Worm (Caenorhabditis elegans) whole organism, L1 larva: ENCODE data around the gene lam-1.

Experiments used
- C16A3.4 ChIP-seq: fragments of 150-350 bp; optimal IDR thresholded peaks from 2 replicates; lab custom pipeline; 2014; ENCODE audit warnings: missing biosample characterization, missing genetic modification characterization
- C34B4.2 ChIP-seq: sonication (generic microtip); optimal IDR thresholded peaks from 2 replicates; lab custom pipeline; 2017; ENCODE audit warnings: mild to moderate bottlenecking, missing genetic modification characterization, missing compliant biosample characterization
- Y116A8C.19 ChIP-seq: sonication (generic microtip); optimal IDR thresholded peaks from 2 replicates; lab custom pipeline; 2016; ENCODE audit warnings: missing compliant biosample characterization, missing genetic modification characterization, borderline replicate concordance
- aha-1 ChIP-seq: fragments of 150-350 bp; optimal IDR thresholded peaks from 2 replicates; lab custom pipeline; 2014; ENCODE audit warnings: missing biosample characterization, missing genetic modification characterization
- blmp-1 ChIP-seq: fragments of 150-350 bp; optimal IDR thresholded peaks from 2 replicates; lab custom pipeline; 2014; ENCODE audit warnings: missing biosample characterization, missing genetic modification characterization
- ceh-82 ChIP-seq, 3 experiments: fragments of 150-350 bp in 1 of 3; sonication (generic microtip) in 2 of 3; optimal IDR thresholded peaks; 2 replicates each; lab custom pipeline; 2014 to 2017; ENCODE audit warnings: missing biosample characterization in 3 of 3, missing genetic modification characterization in 3 of 3
- ceh-90 ChIP-seq: sonication (generic microtip); optimal IDR thresholded peaks from 2 replicates; lab custom pipeline; 2016; ENCODE audit warnings: missing genetic modification characterization, missing compliant biosample characterization
- ces-1 ChIP-seq: fragments of 150-350 bp; optimal IDR thresholded peaks from 2 replicates; lab custom pipeline; 2014; ENCODE audit warnings: missing biosample characterization, missing genetic modification reagents, missing genetic modification characterization
- dpl-1 ChIP-seq, 3 experiments: fragments of 150-350 bp in 2 of 3; sonication (generic microtip) in 1 of 3; optimal IDR thresholded peaks; 2 replicates each; lab custom pipeline; 2014 to 2017; ENCODE audit warnings: missing biosample characterization in 3 of 3, missing genetic modification characterization in 3 of 3, missing genetic modification reagents in 3 of 3
- dsc-1 ChIP-seq: sonication (generic microtip); optimal IDR thresholded peaks from 2 replicates; lab custom pipeline; 2016; ENCODE audit warnings: mild to moderate bottlenecking, missing genetic modification characterization, missing compliant biosample characterization
- efl-3 ChIP-seq: fragments of 200-800 bp; sonication (Bioruptor generic); optimal IDR thresholded peaks from 2 replicates; lab custom pipeline; 2018; ENCODE audit warnings: mild to moderate bottlenecking, missing genetic modification characterization, missing compliant biosample characterization
- elt-3 ChIP-seq, 6 experiments: fragments of 150-350 bp in 1 of 6; sonication (generic microtip); optimal IDR thresholded peaks; 2 replicates each; lab custom pipeline; 2017 to 2018; ENCODE audit warnings: missing biosample characterization in 6 of 6, missing genetic modification characterization in 6 of 6, inconsistent platforms in 1 of 6
- fkh-10 ChIP-seq: sonication (generic microtip); optimal IDR thresholded peaks from 2 replicates; lab custom pipeline; 2017; ENCODE audit warnings: missing biosample characterization, missing genetic modification reagents, missing genetic modification characterization
- fkh-4 ChIP-seq: sonication (generic microtip); optimal IDR thresholded peaks from 2 replicates; lab custom pipeline; 2016; ENCODE audit warnings: missing compliant biosample characterization, missing genetic modification characterization, borderline replicate concordance
- fos-1 ChIP-seq: fragments of 150-350 bp; optimal IDR thresholded peaks from 2 replicates; lab custom pipeline; 2014; ENCODE audit warnings: missing biosample characterization, missing genetic modification characterization
- grh-1 ChIP-seq: fragments of 200-800 bp; sonication (Bioruptor generic); IDR thresholded peaks from 2 replicates; pipeline ENCODE4 v1.3.6; 2022; ENCODE audit warnings: missing genetic modification reagents, missing genetic modification characterization, missing compliant biosample characterization
- hlh-17 ChIP-seq: fragments of 200-800 bp; sonication (Bioruptor generic); optimal IDR thresholded peaks from 2 replicates; lab custom pipeline; 2018; ENCODE audit warnings: missing genetic modification characterization, mild to moderate bottlenecking, missing compliant biosample characterization, moderate library complexity, borderline replicate concordance
- hlh-4 ChIP-seq: sonication (generic microtip); optimal IDR thresholded peaks from 2 replicates; lab custom pipeline; 2016; ENCODE audit warnings: mild to moderate bottlenecking, missing genetic modification characterization, missing compliant biosample characterization
- irx-1 ChIP-seq: sonication (generic microtip); optimal IDR thresholded peaks from 2 replicates; lab custom pipeline; 2016; ENCODE audit warnings: missing genetic modification characterization, missing compliant biosample characterization
- jun-1 ChIP-seq: fragments of 150-350 bp; optimal IDR thresholded peaks from 2 replicates; lab custom pipeline; 2014; ENCODE audit warnings: missing biosample characterization, missing genetic modification reagents, missing genetic modification characterization
- lin-13 ChIP-seq: fragments of 150-350 bp; optimal IDR thresholded peaks from 2 replicates; lab custom pipeline; 2014; ENCODE audit warnings: missing biosample characterization, missing genetic modification reagents, missing genetic modification characterization
- lin-15B ChIP-seq: fragments of 150-350 bp; sonication (generic microtip); optimal IDR thresholded peaks from 3 replicates; lab custom pipeline; 2014; ENCODE audit warnings: missing biosample characterization, missing genetic modification characterization
- lin-35 ChIP-seq, 2 experiments: fragments of 150-350 bp; optimal IDR thresholded peaks; 2 replicates each; lab custom pipeline; 2014; ENCODE audit warnings: missing biosample characterization in 2 of 2, missing genetic modification characterization in 2 of 2, missing genetic modification reagents in 2 of 2
- lin-39 ChIP-seq: fragments of 150-350 bp; optimal IDR thresholded peaks from 2 replicates; lab custom pipeline; 2014; ENCODE audit warnings: missing biosample characterization, missing genetic modification reagents, missing genetic modification characterization
- lir-3 ChIP-seq: sonication (generic microtip); optimal IDR thresholded peaks from 2 replicates; lab custom pipeline; 2016; ENCODE audit warnings: mild to moderate bottlenecking, missing genetic modification characterization, moderate library complexity, missing compliant biosample characterization; ENCODE audit not compliant: poor library complexity
- lsy-2 ChIP-seq, 2 experiments: fragments of 150-350 bp; optimal IDR thresholded peaks; 2 replicates each; lab custom pipeline; 2014; ENCODE audit warnings: missing biosample characterization in 2 of 2, missing genetic modification characterization in 2 of 2
- mab-9 ChIP-seq: fragments of 200-800 bp; sonication (Bioruptor generic); IDR thresholded peaks from 2 replicates; pipeline ENCODE4 v1.3.6; 2022; ENCODE audit warnings: missing genetic modification reagents, missing genetic modification characterization, missing compliant biosample characterization
- mdl-1 ChIP-seq, 2 experiments: fragments of 150-350 bp; optimal IDR thresholded peaks; 2 replicates each; lab custom pipeline; 2014 to 2017; ENCODE audit warnings: missing biosample characterization in 2 of 2, missing genetic modification characterization in 2 of 2, inconsistent platforms in 1 of 2
- mef-2 ChIP-seq: fragments of 150-350 bp; optimal IDR thresholded peaks from 2 replicates; lab custom pipeline; 2014; ENCODE audit warnings: missing biosample characterization, missing genetic modification characterization
- mep-1 ChIP-seq: fragments of 150-350 bp; optimal IDR thresholded peaks from 2 replicates; lab custom pipeline; 2014; ENCODE audit warnings: missing biosample characterization, missing genetic modification characterization
- nhr-19 ChIP-seq: fragments of 200-800 bp; sonication (Bioruptor generic); conservative IDR thresholded peaks from 2 replicates; pipeline ENCODE4 v1.3.6; 2022; ENCODE audit warnings: missing genetic modification characterization, missing compliant biosample characterization
- nhr-20 ChIP-seq: sonication (generic microtip); optimal IDR thresholded peaks from 2 replicates; lab custom pipeline; 2016; ENCODE audit warnings: mild to moderate bottlenecking, missing genetic modification characterization, missing compliant biosample characterization
- nhr-237 ChIP-seq: fragments of 150-350 bp; optimal IDR thresholded peaks from 2 replicates; lab custom pipeline; 2014; ENCODE audit warnings: missing biosample characterization, missing genetic modification characterization
- nhr-47 ChIP-seq: sonication (generic microtip); optimal IDR thresholded peaks from 2 replicates; lab custom pipeline; 2016; ENCODE audit warnings: mild to moderate bottlenecking, missing genetic modification characterization, moderate library complexity, missing compliant biosample characterization
- nhr-71 ChIP-seq: sonication (generic microtip); optimal IDR thresholded peaks from 2 replicates; lab custom pipeline; 2016; ENCODE audit warnings: mild to moderate bottlenecking, missing genetic modification characterization, moderate library complexity, missing compliant biosample characterization
- nhr-76 ChIP-seq: sonication (generic microtip); optimal IDR thresholded peaks from 2 replicates; lab custom pipeline; 2017; ENCODE audit warnings: missing biosample characterization, missing genetic modification characterization
- nhr-77 ChIP-seq: fragments of 150-350 bp; optimal IDR thresholded peaks from 2 replicates; lab custom pipeline; 2014; ENCODE audit warnings: missing biosample characterization, missing genetic modification characterization
- nhr-84 ChIP-seq: sonication (generic microtip); optimal IDR thresholded peaks from 2 replicates; lab custom pipeline; 2017; ENCODE audit warnings: missing biosample characterization, missing genetic modification characterization
- nhr-85 ChIP-seq: sonication (generic microtip); peaks from one replicate; lab custom pipeline; 2016; ENCODE audit warnings: missing genetic modification characterization, inconsistent platforms, missing compliant biosample characterization
- nhr-90 ChIP-seq: sonication (generic microtip); optimal IDR thresholded peaks from 2 replicates; lab custom pipeline; 2016; ENCODE audit warnings: mild to moderate bottlenecking, missing genetic modification characterization, missing compliant biosample characterization; ENCODE audit not compliant: poor library complexity
- pqm-1 ChIP-seq: sonication (generic microtip); optimal IDR thresholded peaks from 3 replicates; lab custom pipeline; 2017; ENCODE audit warnings: missing biosample characterization, missing genetic modification characterization
- rnt-1 ChIP-seq: sonication (generic microtip); optimal IDR thresholded peaks from 2 replicates; lab custom pipeline; 2016; ENCODE audit warnings: mild to moderate bottlenecking, missing genetic modification characterization, moderate library complexity, missing compliant biosample characterization
- skn-1 ChIP-seq: fragments of 150-350 bp; optimal IDR thresholded peaks from 2 replicates; lab custom pipeline; 2014; ENCODE audit warnings: missing biosample characterization, missing genetic modification characterization
- sptf-1 ChIP-seq: fragments of 150-350 bp; optimal IDR thresholded peaks from 2 replicates; lab custom pipeline; 2014; ENCODE audit warnings: missing biosample characterization, missing genetic modification characterization
- tbx-2 ChIP-seq: sonication (generic microtip); optimal IDR thresholded peaks from 2 replicates; lab custom pipeline; 2016; ENCODE audit warnings: missing genetic modification characterization, missing compliant biosample characterization
- tlp-1 ChIP-seq: fragments of 150-350 bp; optimal IDR thresholded peaks from 2 replicates; lab custom pipeline; 2014; ENCODE audit warnings: missing biosample characterization, missing genetic modification characterization
- unc-130 ChIP-seq: fragments of 150-350 bp; optimal IDR thresholded peaks from 2 replicates; lab custom pipeline; 2017; ENCODE audit warnings: missing biosample characterization, missing genetic modification characterization, inconsistent platforms
- unc-30 ChIP-seq: sonication (generic microtip); optimal IDR thresholded peaks from 2 replicates; lab custom pipeline; 2017; ENCODE audit warnings: missing biosample characterization, missing genetic modification characterization
- unc-62 ChIP-seq: fragments of 150-350 bp; optimal IDR thresholded peaks from 2 replicates; lab custom pipeline; 2014; ENCODE audit warnings: missing biosample characterization, missing genetic modification reagents, missing genetic modification characterization
- unc-86 ChIP-seq: sonication (generic microtip); optimal IDR thresholded peaks from 2 replicates; lab custom pipeline; 2016; ENCODE audit warnings: missing genetic modification characterization, missing compliant biosample characterization
- xbp-1 ChIP-seq: sonication (generic microtip); optimal IDR thresholded peaks from 2 replicates; lab custom pipeline; 2016; ENCODE audit warnings: missing genetic modification characterization, missing compliant biosample characterization
- zag-1 ChIP-seq: fragments of 150-350 bp; optimal IDR thresholded peaks from 2 replicates; lab custom pipeline; 2014; ENCODE audit warnings: missing biosample characterization, missing genetic modification characterization
- ztf-11 ChIP-seq, 2 experiments: sonication (generic microtip); optimal IDR thresholded peaks; 2 replicates each; lab custom pipeline; 2016 to 2017; ENCODE audit warnings: missing genetic modification characterization in 2 of 2, missing biosample characterization in 1 of 2, missing compliant biosample characterization in 1 of 2
- ztf-4 ChIP-seq: fragments of 150-350 bp; optimal IDR thresholded peaks from 2 replicates; lab custom pipeline; 2014; ENCODE audit warnings: missing biosample characterization, missing genetic modification characterization

Gene lam-1

DNA sequence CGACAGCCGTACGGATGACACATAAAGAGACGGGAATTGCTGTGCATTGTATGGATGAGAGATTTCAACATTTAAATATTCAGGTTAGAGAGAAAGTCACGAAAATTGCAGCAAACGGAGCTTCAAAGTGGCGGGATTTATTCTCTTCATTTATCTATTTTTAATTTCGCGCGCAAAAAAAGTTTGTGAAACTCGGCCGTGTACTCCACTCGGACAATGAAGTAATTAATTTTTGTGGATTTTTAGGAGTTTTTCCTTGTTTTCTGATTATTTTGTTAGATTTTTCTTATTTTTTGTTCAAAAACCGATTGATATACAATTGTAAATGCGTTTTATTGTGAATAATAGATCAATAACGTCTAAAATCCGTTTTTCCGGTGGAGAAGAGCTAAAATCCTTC is 14.9 kb downstream of the lam-1 start:
- peak; percentile 47 for TF ChIP-seq nhr-47 (tag; lab: Kevin White, UChicago)
- no peak for TF ChIP-seq ces-1 (GFP tag; lab: Kevin White, UChicago)
- TF ChIP-seq dpl-1 (GFP tag; optimal IDR thresholded peaks at IDR 0.05; lab: Kevin White, UChicago): peak; percentile 76 to 86 (median 80)
- TF ChIP-seq lin-13 (GFP tag; lab: Kevin White, UChicago): peak; percentile 24
- no peak for TF ChIP-seq efl-3
- TF ChIP-seq ceh-82 (tag; optimal IDR thresholded peaks at IDR 0.05; lab: Kevin White, UChicago): no peak
- peak; percentile 76 for TF ChIP-seq ceh-90 (tag; lab: Kevin White, UChicago)
- TF ChIP-seq hlh-4 (tag; lab: Kevin White, UChicago): no peak
- TF ChIP-seq unc-130 (tag; lab: Kevin White, UChicago): no peak
- no peak for TF ChIP-seq ztf-4 (tag; lab: Kevin White, UChicago)
- TF ChIP-seq grh-1 (GFP tag; lab: Robert Waterston, UW): no peak
- TF ChIP-seq mab-9 (GFP tag; lab: Robert Waterston, UW): no peak
- peak; percentile 40 for TF ChIP-seq tbx-2 (tag; lab: Kevin White, UChicago)
- TF ChIP-seq nhr-84 (tag; lab: Kevin White, UChicago): no peak
- TF ChIP-seq nhr-20 (tag; lab: Kevin White, UChicago): peak; percentile 8
- peak; percentile 77 for TF ChIP-seq rnt-1 (tag; lab: Kevin White, UChicago)
- no peak for TF ChIP-seq ztf-11 (tag; optimal IDR thresholded peaks at IDR 0.05; lab: Kevin White, UChicago)
- TF ChIP-seq mdl-1 (tag; optimal IDR thresholded peaks at IDR 0.05; lab: Kevin White, UChicago): no peak
- no peak for TF ChIP-seq nhr-76 (tag; lab: Kevin White, UChicago)
- TF ChIP-seq skn-1: no peak
- TF ChIP-seq unc-86 (tag; lab: Kevin White, UChicago): no peak
- peak; percentile 75 for TF ChIP-seq nhr-85
- no peak for TF ChIP-seq C34B4.2 (tag; lab: Kevin White, UChicago)
- TF ChIP-seq xbp-1: peak; percentile 33
- TF ChIP-seq hlh-17 (GFP tag; lab: Kevin White, UChicago): no peak
- no peak for TF ChIP-seq mep-1 (tag; lab: Kevin White, UChicago)
- TF ChIP-seq jun-1: no peak
- TF ChIP-seq C16A3.4: no peak
- TF ChIP-seq nhr-237 (tag; lab: Kevin White, UChicago): no peak
- no peak for TF ChIP-seq mef-2
- TF ChIP-seq nhr-71 (tag; lab: Kevin White, UChicago): peak; percentile 58
- no peak for TF ChIP-seq elt-3 (tag; optimal IDR thresholded peaks at IDR 0.05; lab: Kevin White, UChicago)
- peak; percentile 73 to 79 for TF ChIP-seq lin-35 (GFP tag; optimal IDR thresholded peaks at IDR 0.05; lab: Kevin White, UChicago)
- no peak for TF ChIP-seq nhr-77 (tag; lab: Kevin White, UChicago)
- no peak for TF ChIP-seq unc-30 (tag; lab: Kevin White, UChicago)
- no peak for TF ChIP-seq lin-15B
- TF ChIP-seq Y116A8C.19 (tag; lab: Kevin White, UChicago): no peak
- TF ChIP-seq sptf-1 (tag; lab: Kevin White, UChicago): no peak
- peak; percentile 7 to 38 for TF ChIP-seq lsy-2 (tag; optimal IDR thresholded peaks at IDR 0.05; lab: Kevin White, UChicago)
- no peak for TF ChIP-seq fos-1 (tag; lab: Kevin White, UChicago)
- no peak for TF ChIP-seq pqm-1 (tag; lab: Kevin White, UChicago)
- TF ChIP-seq irx-1 (tag; lab: Kevin White, UChicago): peak; percentile 62
- TF ChIP-seq blmp-1: peak; percentile 58
- peak; percentile 29 for TF ChIP-seq nhr-90
- TF ChIP-seq dsc-1 (tag; lab: Kevin White, UChicago): peak; percentile 38
- TF ChIP-seq nhr-19 (GFP tag; lab: Robert Waterston, UW): peak; percentile 23
- TF ChIP-seq unc-62 (GFP tag; lab: Kevin White, UChicago): no peak
- TF ChIP-seq tlp-1 (tag; lab: Kevin White, UChicago): no peak
- TF ChIP-seq lin-39 (tag; lab: Kevin White, UChicago): peak; percentile 23
- no peak for TF ChIP-seq aha-1
- no peak for TF ChIP-seq zag-1
- peak; percentile 73 for TF ChIP-seq lir-3 (tag; lab: Kevin White, UChicago)
- no peak for TF ChIP-seq fkh-10 (GFP tag; lab: Kevin White, UChicago)
- TF ChIP-seq fkh-4 (tag; lab: Kevin White, UChicago): peak; percentile 15
